Fruit fly (Drosophila melanogaster): ENCODE results near the gene CG13625.

Gene CG13625

dm6 chr3R:24582669-24582995, 2.3 kb downstream of the CG13625 start, which contains the start of gene REPTOR (continued):
- no peak for TF ChIP-seq crc (GFP tag; optimal IDR thresholded peaks at IDR 0.05)
- TF ChIP-seq CG14050 (GFP tag; IDR thresholded peaks at IDR 0.05) = no peak
- no peak for TF ChIP-seq CG10462 (GFP tag; optimal IDR thresholded peaks at IDR 0.05)
- no peak for TF ChIP-seq Scr (GFP tag; IDR thresholded peaks at IDR 0.05; ENCODE audit: partially characterized antibody)
- TF ChIP-seq Dp (GFP tag; optimal IDR thresholded peaks at IDR 0.05) = peak; percentile 99
- TF ChIP-seq Abd-B (GFP tag; optimal IDR thresholded peaks at IDR 0.05) = no peak
- peak; percentile 21 for TF ChIP-seq CG33557 (GFP tag; optimal IDR thresholded peaks at IDR 0.05)
- TF ChIP-seq CG31441 (GFP tag; IDR thresholded peaks at IDR 0.05) = no peak
- peak; percentile 15 for TF ChIP-seq CG15601 (tag; optimal IDR thresholded peaks at IDR 0.05)
- TF ChIP-seq TFAM (GFP tag; optimal IDR thresholded peaks at IDR 0.05) = no peak
- TF ChIP-seq dmrt11E (tag; optimal IDR thresholded peaks at IDR 0.05) = no peak
- TF ChIP-seq kni (GFP tag; optimal IDR thresholded peaks at IDR 0.05) = peak; percentile 59
- no peak for TF ChIP-seq danr (GFP tag; IDR thresholded peaks at IDR 0.05)
- peak; percentile 57 for TF ChIP-seq HHEX (GFP tag; optimal IDR thresholded peaks at IDR 0.05)
- no peak for TF ChIP-seq row (GFP tag; IDR thresholded peaks at IDR 0.05)
- peak; percentile 59 for TF ChIP-seq CG10431 (GFP tag; optimal IDR thresholded peaks at IDR 0.05)
- TF ChIP-seq CG31365 (tag; optimal IDR thresholded peaks at IDR 0.05) = peak; percentile 4
- TF ChIP-seq kay (GFP tag; optimal IDR thresholded peaks at IDR 0.05) = no peak
- TF ChIP-seq CG9215 (GFP tag; IDR thresholded peaks at IDR 0.05) = no peak
- TF ChIP-seq dimm (GFP tag; IDR thresholded peaks at IDR 0.05) = no peak
- TF ChIP-seq fd96Cb (tag; optimal IDR thresholded peaks at IDR 0.05) = no peak
- no peak for TF ChIP-seq Aef1 (GFP tag; IDR thresholded peaks at IDR 0.05)
- TF ChIP-seq wor (GFP tag; IDR thresholded peaks at IDR 0.05) = no peak
- TF ChIP-seq CG11723 (GFP tag; optimal IDR thresholded peaks at IDR 0.05) = no peak
- no peak for TF ChIP-seq CG13123 (GFP tag; optimal IDR thresholded peaks at IDR 0.05)
- TF ChIP-seq CG1832 (GFP tag; optimal IDR thresholded peaks at IDR 0.05) = no peak
- TF ChIP-seq abd-A (tag; optimal IDR thresholded peaks at IDR 0.05) = peak; percentile 89
- no peak for TF ChIP-seq PHDP (tag; optimal IDR thresholded peaks at IDR 0.05)
- TF ChIP-seq NFAT (GFP tag; IDR thresholded peaks at IDR 0.05) = no peak
- peak; percentile 42 for TF ChIP-seq run (tag; optimal IDR thresholded peaks at IDR 0.05)
- no peak for TF ChIP-seq CG10654 (GFP tag; optimal IDR thresholded peaks at IDR 0.05)
- no peak for TF ChIP-seq CG30403 (GFP tag; optimal IDR thresholded peaks at IDR 0.05)
- no peak for TF ChIP-seq sna (GFP tag; IDR thresholded peaks at IDR 0.05; ENCODE audit: partially characterized antibody)
- TF ChIP-seq hth (optimal IDR thresholded peaks at IDR 0.05) = no peak
- no peak for TF ChIP-seq ssp (GFP tag; IDR thresholded peaks at IDR 0.05)
- TF ChIP-seq CG7556 (GFP tag; optimal IDR thresholded peaks at IDR 0.05) = peak; percentile 35
- TF ChIP-seq CG18599 (GFP tag; optimal IDR thresholded peaks at IDR 0.05) = peak; percentile 54
- TF ChIP-seq dmrt99B (tag; optimal IDR thresholded peaks at IDR 0.05) = no peak
- TF ChIP-seq lola (GFP tag; optimal IDR thresholded peaks at IDR 0.05) = no peak
- no peak for TF ChIP-seq CG8089 (GFP tag; optimal IDR thresholded peaks at IDR 0.05)
- no peak for TF ChIP-seq Fer2 (tag; optimal IDR thresholded peaks at IDR 0.05)
- TF ChIP-seq Ets65A (GFP tag) = peak; percentile 88
- TF ChIP-seq CG14965 (GFP tag; optimal IDR thresholded peaks at IDR 0.05; ENCODE audit: borderline replicate concordance) = no peak
- TF ChIP-seq CG33213 (GFP tag; optimal IDR thresholded peaks at IDR 0.05) = peak; percentile 49
- TF ChIP-seq Meics (GFP tag; optimal IDR thresholded peaks at IDR 0.05) = peak; percentile 43
- TF ChIP-seq bigmax (GFP tag; optimal IDR thresholded peaks at IDR 0.05) = no peak
- no peak for TF ChIP-seq hbn (GFP tag; IDR thresholded peaks at IDR 0.05; ENCODE audit: partially characterized antibody)
- TF ChIP-seq Dll (GFP tag; IDR thresholded peaks at IDR 0.05; ENCODE audit: partially characterized antibody) = no peak
- TF ChIP-seq Sox100B (GFP tag; optimal IDR thresholded peaks at IDR 0.05) = peak; percentile 26
- TF ChIP-seq Bteb2 (GFP tag; optimal IDR thresholded peaks at IDR 0.05) = no peak
- no peak for TF ChIP-seq sob (GFP tag; IDR thresholded peaks at IDR 0.05)

Measured in whole organism, embryonic.